Worm (Caenorhabditis elegans) whole organism, early embryonic: ENCODE results near the gene srh-36.
A peak's percentile ranks its signal among the peaks of the same experiment; 100 is the strongest.

Source experiments
- B0310.2 ChIP-seq: sonication (generic microtip); optimal IDR thresholded peaks from 2 replicates; lab custom pipeline; 2016; ENCODE audit warnings: mild to moderate bottlenecking, missing genetic modification characterization, missing compliant biosample characterization
- F13C5.2 ChIP-seq: sonication (generic microtip); optimal IDR thresholded peaks from 2 replicates; lab custom pipeline; 2017; ENCODE audit warnings: mild to moderate bottlenecking, missing genetic modification characterization, inconsistent platforms, missing compliant biosample characterization
- aly-1 ChIP-seq: sonication (generic microtip); optimal IDR thresholded peaks from 2 replicates; lab custom pipeline; 2016; ENCODE audit warnings: missing genetic modification characterization, missing compliant biosample characterization
- ama-1 ChIP-seq: fragments of 150-350 bp; optimal IDR thresholded peaks from 2 replicates; lab custom pipeline; 2014
- ceh-13 ChIP-seq: fragments of 200-800 bp; sonication (Bioruptor generic); optimal IDR thresholded peaks from 2 replicates; lab custom pipeline; 2018; ENCODE audit warnings: mild to moderate bottlenecking, missing genetic modification characterization, missing compliant biosample characterization
- ceh-36 ChIP-seq: sonication (generic microtip); optimal IDR thresholded peaks from 2 replicates; lab custom pipeline; 2016; ENCODE audit warnings: missing genetic modification characterization, inconsistent platforms, missing compliant biosample characterization
- ets-7 ChIP-seq: sonication (generic microtip); optimal IDR thresholded peaks from 2 replicates; lab custom pipeline; 2016; ENCODE audit warnings: missing genotype, missing genetic modification characterization, missing compliant biosample characterization
- flt-1 ChIP-seq: fragments of 200-800 bp; sonication (Bioruptor generic); IDR thresholded peaks from 2 replicates; pipeline ENCODE4 v1.3.6; 2022; ENCODE audit warnings: missing genetic modification characterization, missing compliant biosample characterization
- hmbx-1 ChIP-seq: sonication (generic microtip); optimal IDR thresholded peaks from 2 replicates; lab custom pipeline; 2016; ENCODE audit warnings: mild to moderate bottlenecking, missing genetic modification characterization, missing compliant biosample characterization
- hmg-4 ChIP-seq: fragments of 200-800 bp; sonication (Bioruptor generic); optimal IDR thresholded peaks from 2 replicates; lab custom pipeline; 2018; ENCODE audit warnings: mild to moderate bottlenecking, missing genetic modification characterization, missing compliant biosample characterization
- hnd-1 ChIP-seq: sonication (generic microtip); optimal IDR thresholded peaks from 2 replicates; lab custom pipeline; 2016; ENCODE audit warnings: missing genetic modification characterization, missing compliant biosample characterization
- pes-1 ChIP-seq: fragments of 200-800 bp; sonication (Bioruptor generic); IDR thresholded peaks from 2 replicates; pipeline ENCODE4 v1.3.6; 2022; ENCODE audit warnings: missing genetic modification reagents, missing genetic modification characterization, missing compliant biosample characterization
- scrt-1 ChIP-seq: fragments of 200-800 bp; sonication (Bioruptor generic); IDR thresholded peaks from 2 replicates; pipeline ENCODE4 v1.3.6; 2022; ENCODE audit warnings: missing genetic modification characterization, missing compliant biosample characterization
- sea-1 ChIP-seq: fragments of 200-800 bp; sonication (Bioruptor generic); conservative IDR thresholded peaks from 2 replicates; pipeline ENCODE4 v1.3.6; 2022; ENCODE audit warnings: missing genetic modification characterization, missing compliant biosample characterization
- tbx-11 ChIP-seq: fragments of 200-800 bp; sonication (Bioruptor generic); IDR thresholded peaks from 2 replicates; pipeline ENCODE4 v1.3.6; 2022; ENCODE audit warnings: missing genetic modification characterization, missing compliant biosample characterization
- tbx-37 ChIP-seq: fragments of 200-800 bp; sonication (Bioruptor generic); conservative IDR thresholded peaks from 2 replicates; pipeline ENCODE4 v1.3.6; 2022; ENCODE audit warnings: missing genetic modification reagents, missing genetic modification characterization, missing compliant biosample characterization
- tra-4 ChIP-seq: sonication (generic microtip); optimal IDR thresholded peaks from 2 replicates; lab custom pipeline; 2017; ENCODE audit warnings: missing genetic modification characterization, missing compliant biosample characterization

Gene srh-36

ce11 chrV:2826815-2827214, 5.3 kb upstream of the srh-36 start, which contains the start of gene T03D3.5:
TSS of gene T03D3.5 (minus strand) at chrV:2826835.
- TF ChIP-seq hnd-1 (tag; lab: Kevin White, UChicago): no peak
- TF ChIP-seq tra-4 (tag; lab: Kevin White, UChicago): no peak
- no peak for TF ChIP-seq ets-7 (tag; lab: Kevin White, UChicago)
- TF ChIP-seq aly-1 (tag; lab: Kevin White, UChicago): no peak

ce11 chrV:2825978-2826377, 4.5 kb upstream of the srh-36 start:
- TF ChIP-seq ceh-36 (peak; percentile 88), ama-1 (no peak), flt-1 (GFP tag; lab: Robert Waterston, UW) (no peak), tbx-37 (no peak)

- TF ChIP-seq ceh-13 (GFP tag; lab: Kevin White, UChicago) (no peak), tbx-37 (no peak), hnd-1 (tag; lab: Kevin White, UChicago) (no peak), sea-1 (GFP tag; lab: Robert Waterston, UW) (no peak)
Measured at ce11 chrV:2818117-2818516, 3.4 kb downstream of the srh-36 start, which contains the start of gene srt-34. TSS of gene srt-34 (minus strand) at chrV:2818217.

DNA sequence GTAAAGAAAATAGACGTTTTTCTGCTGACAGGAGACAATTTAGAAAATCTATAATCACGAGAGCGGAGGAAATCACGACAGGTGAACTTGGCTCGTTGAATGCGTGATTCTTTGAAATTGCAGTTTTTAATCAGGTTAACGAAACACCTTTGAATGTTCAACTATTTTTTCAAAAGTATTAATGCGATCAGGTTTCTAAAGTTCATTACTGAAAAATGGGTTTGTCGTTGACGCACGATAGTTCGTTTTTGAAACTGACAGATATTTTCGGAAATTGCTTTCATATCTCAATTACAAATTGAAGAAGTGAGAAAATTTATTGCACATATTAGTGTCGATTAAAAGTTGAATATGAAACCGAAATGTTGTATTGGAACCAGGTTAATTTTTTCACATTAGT, 5.5 kb downstream of the srh-36 start, which contains the start of gene F54E2.5:
Gene F54E2.5 (minus strand): TSS at position 101 of the 400 bp plus-strand sequence.
- no peak for TF ChIP-seq B0310.2 (tag; lab: Kevin White, UChicago)
- no peak for TF ChIP-seq sea-1 (GFP tag; lab: Robert Waterston, UW)
- TF ChIP-seq ceh-36: no peak
- no peak for TF ChIP-seq ama-1
- no peak for TF ChIP-seq ceh-13 (GFP tag; lab: Kevin White, UChicago)
- no peak for TF ChIP-seq scrt-1
- no peak for TF ChIP-seq tbx-11 (GFP tag; lab: Robert Waterston, UW)
- no peak for TF ChIP-seq aly-1 (tag; lab: Kevin White, UChicago)
- no peak for TF ChIP-seq hmbx-1 (tag; lab: Kevin White, UChicago)
- TF ChIP-seq pes-1: no peak
- no peak for TF ChIP-seq F13C5.2 (tag; lab: Kevin White, UChicago)
- no peak for TF ChIP-seq tra-4 (tag; lab: Kevin White, UChicago)
- TF ChIP-seq hmg-4 (GFP tag; lab: Kevin White, UChicago): no peak
- TF ChIP-seq flt-1 (GFP tag; lab: Robert Waterston, UW): no peak
- TF ChIP-seq tbx-37: no peak
- TF ChIP-seq hnd-1 (tag; lab: Kevin White, UChicago): no peak
- no peak for TF ChIP-seq ets-7 (tag; lab: Kevin White, UChicago)

- TF ChIP-seq aly-1 (tag; lab: Kevin White, UChicago): no peak
- TF ChIP-seq flt-1 (GFP tag; lab: Robert Waterston, UW): no peak
- TF ChIP-seq ets-7 (tag; lab: Kevin White, UChicago): no peak
- TF ChIP-seq hnd-1 (tag; lab: Kevin White, UChicago): no peak
- TF ChIP-seq ceh-36: no peak
- no peak for TF ChIP-seq pes-1
- TF ChIP-seq tbx-37: no peak
- TF ChIP-seq tra-4 (tag; lab: Kevin White, UChicago): no peak
- TF ChIP-seq tbx-11 (GFP tag; lab: Robert Waterston, UW): no peak
- TF ChIP-seq hmg-4 (GFP tag; lab: Kevin White, UChicago): no peak
Measured at ce11 chrV:2813856-2814255, 7.6 kb downstream of the srh-36 start, which contains the start of gene F54E2.9. TSS of gene F54E2.9 (minus strand) at chrV:2813987.

DNA sequence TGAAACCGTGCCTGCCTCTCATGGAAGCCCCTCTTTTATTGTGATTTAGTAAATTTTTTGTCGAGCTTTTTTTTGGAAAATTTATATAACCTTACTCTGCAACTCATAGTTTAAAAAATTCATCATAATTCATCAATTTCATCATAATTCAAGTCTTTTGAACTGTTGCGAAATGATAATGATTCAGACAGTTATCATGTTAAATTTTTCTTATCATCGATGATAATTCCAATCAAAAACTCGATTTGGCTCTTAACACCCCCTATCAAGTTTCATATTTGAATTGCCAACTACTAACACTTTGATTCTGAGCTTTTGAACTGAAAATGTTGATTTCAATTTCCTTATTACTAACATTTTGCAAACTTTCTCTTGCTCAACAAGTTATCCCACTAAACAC, 11.3 kb downstream of the srh-36 start, which contains the start of gene F54E2.1:
Gene F54E2.1 (plus strand): TSS at position 235 of the 400 bp plus-strand sequence.
- TF ChIP-seq tra-4 (tag; lab: Kevin White, UChicago) (no peak), scrt-1 (no peak), ceh-36 (no peak)

DNA sequence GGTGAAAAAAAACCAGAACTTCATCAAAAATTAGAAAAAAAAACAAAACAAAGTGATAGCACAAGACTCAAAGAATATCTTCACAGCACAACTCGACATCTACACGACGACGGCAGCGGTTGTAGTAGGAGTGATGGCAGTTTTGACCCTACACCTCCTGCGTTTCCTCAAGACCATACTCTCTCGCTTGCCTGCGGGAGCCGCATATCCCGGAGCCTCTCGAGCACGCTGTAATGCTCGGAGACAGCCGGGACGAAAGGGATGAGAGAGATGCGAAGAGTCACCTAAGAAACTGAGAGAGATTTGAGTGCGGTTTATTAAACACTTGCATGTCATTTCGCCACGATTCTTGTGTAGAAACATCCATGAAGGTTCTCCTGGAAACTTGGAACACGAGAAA, 12.0 kb downstream of the srh-36 start:
- TF ChIP-seq flt-1 (GFP tag; lab: Robert Waterston, UW): no peak
- no peak for TF ChIP-seq ets-7 (tag; lab: Kevin White, UChicago)
- no peak for TF ChIP-seq tra-4 (tag; lab: Kevin White, UChicago)
- TF ChIP-seq ceh-36: no peak
- no peak for TF ChIP-seq hmg-4 (GFP tag; lab: Kevin White, UChicago)
- no peak for TF ChIP-seq sea-1 (GFP tag; lab: Robert Waterston, UW)
- TF ChIP-seq tbx-37: no peak
- no peak for TF ChIP-seq ceh-13 (GFP tag; lab: Kevin White, UChicago)
- TF ChIP-seq pes-1: no peak

ce11 chrV:2807760-2808159, 13.7 kb downstream of the srh-36 start, which contains the start of gene ketn-1:
TSS of gene ketn-1 (minus strand) at chrV:2807860.
- TF ChIP-seq flt-1 (GFP tag; lab: Robert Waterston, UW) (no peak), sea-1 (GFP tag; lab: Robert Waterston, UW) (no peak)

DNA sequence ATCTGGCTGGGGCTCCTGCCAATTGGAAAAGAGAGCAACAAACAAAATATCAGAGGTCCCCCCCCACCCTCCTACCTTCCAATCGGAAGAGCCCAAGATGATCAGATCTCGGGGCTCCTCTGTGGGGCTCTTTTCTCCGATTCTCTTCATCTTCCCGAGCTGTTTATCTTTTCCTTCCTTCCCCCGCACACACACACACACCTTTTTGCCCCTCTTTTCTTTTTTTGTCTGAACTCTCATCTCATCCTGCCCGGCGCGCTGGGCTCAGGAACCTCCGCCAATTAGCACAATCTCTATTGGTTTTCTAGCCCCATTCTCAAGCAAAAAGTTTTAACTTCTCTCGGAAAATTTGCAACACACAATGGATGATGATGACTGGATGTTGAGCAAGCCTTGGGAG, 18.2 kb downstream of the srh-36 start:
- TF ChIP-seq scrt-1 (no peak), ceh-36 (no peak), pes-1 (no peak), ets-7 (tag; lab: Kevin White, UChicago) (no peak), aly-1 (tag; lab: Kevin White, UChicago) (no peak), B0310.2 (tag; lab: Kevin White, UChicago) (no peak), tra-4 (tag; lab: Kevin White, UChicago) (no peak), hmg-4 (GFP tag; lab: Kevin White, UChicago) (no peak)
